Fruit fly (Drosophila melanogaster) whole organism, embryonic: Measurements from ENCODE around the gene CG3625.
A peak's percentile ranks its signal among the peaks of the same experiment; 100 is the strongest.

Experiments
- Atf-2 ChIP-seq: fragments of 200-800 bp; sonication (Bioruptor generic); optimal IDR thresholded peaks from 2 replicates; lab custom pipeline; 2016; ENCODE audit warnings: missing biosample characterization, missing genetic modification characterization
- C15 ChIP-seq: fragments of 200-800 bp; sonication (Bioruptor generic); IDR thresholded peaks from 3 replicates; pipeline ENCODE4 v1.3.6; 2022; ENCODE audit warnings: missing biosample characterization, missing genetic modification characterization
- CG10543 ChIP-seq: fragments of 200-800 bp; sonication (Bioruptor generic); optimal IDR thresholded peaks from 3 replicates; lab custom pipeline; 2017; ENCODE audit warnings: missing biosample characterization, mild to moderate bottlenecking, missing genetic modification characterization, moderate library complexity
- CG11456 ChIP-seq: fragments of 200-800 bp; sonication (Bioruptor generic); IDR thresholded peaks from 3 replicates; pipeline ENCODE4 v1.3.6; 2022; ENCODE audit warnings: missing biosample characterization, missing genetic modification characterization
- CG12219 ChIP-seq: fragments of 200-800 bp; sonication (Bioruptor generic); optimal IDR thresholded peaks from 3 replicates; lab custom pipeline; 2018; ENCODE audit warnings: missing biosample characterization, mild to moderate bottlenecking, missing genetic modification characterization
- CG12391 ChIP-seq: fragments of 200-800 bp; sonication (Bioruptor generic); optimal IDR thresholded peaks from 3 replicates; lab custom pipeline; 2018; ENCODE audit warnings: missing biosample characterization, mild to moderate bottlenecking, missing genetic modification characterization, moderate library complexity
- CG13296 ChIP-seq: fragments of 200-800 bp; sonication (Bioruptor generic); optimal IDR thresholded peaks from 3 replicates; lab custom pipeline; 2018; ENCODE audit warnings: missing biosample characterization, mild to moderate bottlenecking, missing genetic modification characterization
- CG1602 ChIP-seq: fragments of 200-800 bp; sonication (Bioruptor generic); optimal IDR thresholded peaks from 3 replicates; lab custom pipeline; 2016; ENCODE audit warnings: missing biosample characterization, missing genetic modification characterization
- CG2678 ChIP-seq: fragments of 200-800 bp; sonication (Bioruptor generic); optimal IDR thresholded peaks from 3 replicates; lab custom pipeline; 2019; ENCODE audit warnings: missing biosample characterization, mild to moderate bottlenecking, missing genetic modification characterization, moderate library complexity
- CG30431 ChIP-seq: fragments of 200-800 bp; sonication (Bioruptor generic); optimal IDR thresholded peaks from 2 replicates; lab custom pipeline; 2017; ENCODE audit warnings: missing biosample characterization, missing genetic modification characterization
- CG31441 ChIP-seq: fragments of 200-800 bp; sonication (Bioruptor generic); IDR thresholded peaks from 2 replicates; pipeline ENCODE4 v1.3.6; 2022; ENCODE audit warnings: missing biosample characterization, missing genetic modification characterization
- CG43689 ChIP-seq: fragments of 200-800 bp; sonication (Bioruptor generic); IDR thresholded peaks from 2 replicates; pipeline ENCODE4 v1.3.6; 2022; ENCODE audit warnings: missing biosample characterization, missing genetic modification characterization
- CG6813 ChIP-seq: fragments of 200-800 bp; sonication (Bioruptor generic); optimal IDR thresholded peaks from 2 replicates; lab custom pipeline; 2017; ENCODE audit warnings: missing biosample characterization, missing genetic modification characterization, mild to moderate bottlenecking, moderate library complexity, missing genetic modification reagents
- CG8281 ChIP-seq: fragments of 200-800 bp; sonication (Bioruptor generic); optimal IDR thresholded peaks from 2 replicates; lab custom pipeline; 2018; ENCODE audit warnings: missing biosample characterization, mild to moderate bottlenecking, missing genetic modification characterization, moderate library complexity
- CG8388 ChIP-seq: fragments of 200-800 bp; sonication (Bioruptor generic); optimal IDR thresholded peaks from 2 replicates; lab custom pipeline; 2019; ENCODE audit warnings: missing biosample characterization, mild to moderate bottlenecking, missing genetic modification characterization, moderate library complexity
- Doc3 ChIP-seq: fragments of 200-800 bp; sonication (Bioruptor generic); IDR thresholded peaks from 3 replicates; pipeline ENCODE4 v1.3.6; 2022; ENCODE audit warnings: missing biosample characterization, missing genetic modification characterization; ENCODE audit not compliant: partially characterized antibody
- Ets97D ChIP-seq: fragments of 200-800 bp; sonication (Bioruptor generic); optimal IDR thresholded peaks from 3 replicates; lab custom pipeline; 2016; ENCODE audit warnings: missing biosample characterization, missing genetic modification characterization
- Gsc ChIP-seq: fragments of 200-800 bp; sonication (Bioruptor generic); IDR thresholded peaks from 2 replicates; pipeline ENCODE4 v1.3.6; 2022; ENCODE audit warnings: missing biosample characterization, missing genetic modification characterization
- H2.0 ChIP-seq: fragments of 200-800 bp; sonication (Bioruptor generic); IDR thresholded peaks from 2 replicates; pipeline ENCODE4 v1.3.6; 2022; ENCODE audit warnings: missing biosample characterization, missing genetic modification characterization
- Hr51 ChIP-seq, 2 experiments: fragments of 200-800 bp; sonication (Bioruptor generic); optimal IDR thresholded peaks; 2 replicates in 1 of 2; 3 replicates in 1 of 2; lab custom pipeline; 2016 to 2018; ENCODE audit warnings: missing biosample characterization in 2 of 2, missing genetic modification characterization in 2 of 2, mild to moderate bottlenecking in 1 of 2, moderate library complexity in 1 of 2
- Hr78 ChIP-seq, 2 experiments: fragments of 200-800 bp in 1 of 2; fragments of >200 bp in 1 of 2; sonication (Bioruptor generic) in 1 of 2; optimal IDR thresholded peaks; 2 replicates each; lab custom pipeline; 2017 to 2019; ENCODE audit warnings: missing biosample characterization in 2 of 2, missing genetic modification characterization in 2 of 2, mild to moderate bottlenecking in 1 of 2, moderate library complexity in 1 of 2
- Lpt ChIP-seq: fragments of >200 bp; optimal IDR thresholded peaks from 2 replicates; lab custom pipeline; 2018; ENCODE audit warnings: missing biosample characterization, missing genetic modification characterization
- Med ChIP-seq: fragments of 200-800 bp; sonication (Bioruptor generic); peaks from one replicate; lab custom pipeline; 2016; ENCODE audit warnings: missing biosample characterization, missing genetic modification characterization, mild to moderate bottlenecking, inconsistent platforms, moderate library complexity
- NC2β ChIP-seq: fragments of 200-800 bp; sonication (Bioruptor generic); optimal IDR thresholded peaks from 2 replicates; lab custom pipeline; 2016; ENCODE audit warnings: missing biosample characterization, missing genetic modification characterization
- NFAT ChIP-seq: fragments of 200-800 bp; sonication (Bioruptor generic); IDR thresholded peaks from 2 replicates; pipeline ENCODE4 v1.3.6; 2022; ENCODE audit warnings: missing biosample characterization, missing genetic modification characterization
- Pdp1 ChIP-seq, 2 experiments: fragments of 200-800 bp; sonication (Bioruptor generic); optimal IDR thresholded peaks; 3 replicates each; lab custom pipeline; 2016; ENCODE audit warnings: missing biosample characterization in 2 of 2, missing genetic modification characterization in 2 of 2, mild to moderate bottlenecking in 1 of 2, moderate library complexity in 1 of 2
- Six4 ChIP-seq: fragments of 200-800 bp; sonication (Bioruptor generic); optimal IDR thresholded peaks from 2 replicates; lab custom pipeline; 2016; ENCODE audit warnings: missing biosample characterization, missing genetic modification characterization
- Taf1 ChIP-seq: fragments of 200-800 bp; sonication (Bioruptor generic); IDR thresholded peaks from 2 replicates; pipeline ENCODE4 v1.3.6; 2022; ENCODE audit warnings: missing biosample characterization, missing genetic modification characterization
- ab ChIP-seq: fragments of 200-800 bp; sonication (Bioruptor generic); optimal IDR thresholded peaks from 2 replicates; lab custom pipeline; 2016; ENCODE audit warnings: missing biosample characterization, missing genetic modification characterization
- ac ChIP-seq: fragments of 200-800 bp; sonication (Bioruptor generic); optimal IDR thresholded peaks from 3 replicates; lab custom pipeline; 2017; ENCODE audit warnings: missing biosample characterization, mild to moderate bottlenecking, missing genetic modification characterization
- chinmo ChIP-seq: fragments of 200-800 bp; sonication (Bioruptor generic); IDR thresholded peaks from 4 replicates; pipeline ENCODE4 v1.3.6; 2022; ENCODE audit warnings: missing biosample characterization, missing genetic modification characterization; ENCODE audit not compliant: partially characterized antibody
- crc ChIP-seq: fragments of 200-800 bp; sonication (Bioruptor generic); optimal IDR thresholded peaks from 2 replicates; lab custom pipeline; 2016; ENCODE audit warnings: missing biosample characterization, missing genetic modification characterization
- cwo ChIP-seq: fragments of 200-800 bp; sonication (Bioruptor generic); optimal IDR thresholded peaks from 3 replicates; lab custom pipeline; 2017; ENCODE audit warnings: missing biosample characterization, missing genetic modification characterization, mild to moderate bottlenecking, moderate library complexity, missing genetic modification reagents
- dm ChIP-seq: fragments of 200-800 bp; sonication (Bioruptor generic); optimal IDR thresholded peaks from 3 replicates; lab custom pipeline; 2016; ENCODE audit warnings: missing biosample characterization, missing genetic modification characterization
- esg ChIP-seq: fragments of 200-800 bp; sonication (Bioruptor generic); conservative IDR thresholded peaks from 2 replicates; pipeline ENCODE4 v1.3.6; 2022; ENCODE audit warnings: missing biosample characterization, missing genetic modification characterization
- fd102C ChIP-seq: fragments of 200-800 bp; sonication (Bioruptor generic); optimal IDR thresholded peaks from 2 replicates; lab custom pipeline; 2018; ENCODE audit warnings: missing biosample characterization, mild to moderate bottlenecking, missing genetic modification characterization, moderate library complexity
- fd64A ChIP-seq: fragments of 200-800 bp; sonication (Bioruptor generic); optimal IDR thresholded peaks from 3 replicates; lab custom pipeline; 2018; ENCODE audit warnings: missing biosample characterization, mild to moderate bottlenecking, missing genetic modification characterization
- gce ChIP-seq: fragments of 200-800 bp; sonication (Bioruptor generic); IDR thresholded peaks from 3 replicates; pipeline ENCODE4 v1.3.6; 2022; ENCODE audit warnings: missing biosample characterization, missing genetic modification characterization
- gcm ChIP-seq: fragments of 200-800 bp; sonication (Bioruptor generic); optimal IDR thresholded peaks from 2 replicates; lab custom pipeline; 2019; ENCODE audit warnings: missing biosample characterization, mild to moderate bottlenecking, missing genetic modification characterization, moderate library complexity
- gfzf ChIP-seq: fragments of 200-800 bp; sonication (Bioruptor generic); optimal IDR thresholded peaks from 2 replicates; lab custom pipeline; 2016; ENCODE audit warnings: missing biosample characterization, mild to moderate bottlenecking, missing genetic modification characterization, moderate library complexity
- inv ChIP-seq: fragments of 200-800 bp; sonication (Bioruptor generic); IDR thresholded peaks from 2 replicates; pipeline ENCODE4 v1.3.6; 2022; ENCODE audit warnings: missing biosample characterization, missing genetic modification characterization; ENCODE audit not compliant: partially characterized antibody
- kni ChIP-seq: fragments of 200-800 bp; sonication (Bioruptor generic); optimal IDR thresholded peaks from 3 replicates; lab custom pipeline; 2017; ENCODE audit warnings: mild to moderate bottlenecking, missing biosample characterization, missing genetic modification reagents, missing genetic modification characterization
- luna ChIP-seq: fragments of 200-800 bp; sonication (Bioruptor generic); optimal IDR thresholded peaks from 2 replicates; lab custom pipeline; 2016; ENCODE audit warnings: missing biosample characterization, missing genetic modification characterization
- mam ChIP-seq: fragments of 200-800 bp; sonication (Bioruptor generic); optimal IDR thresholded peaks from 3 replicates; lab custom pipeline; 2016; ENCODE audit warnings: missing biosample characterization, missing genetic modification characterization
- nmo ChIP-seq: fragments of 200-800 bp; sonication (Bioruptor generic); optimal IDR thresholded peaks from 2 replicates; lab custom pipeline; 2018; ENCODE audit warnings: missing biosample characterization, mild to moderate bottlenecking, missing genetic modification characterization, moderate library complexity
- sima ChIP-seq: fragments of 200-800 bp; sonication (Bioruptor generic); optimal IDR thresholded peaks from 2 replicates; lab custom pipeline; 2016; ENCODE audit warnings: missing biosample characterization, missing genetic modification characterization
- slbo ChIP-seq: fragments of 200-800 bp; sonication (Bioruptor generic); IDR thresholded peaks from 2 replicates; pipeline ENCODE4 v1.3.6; 2022; ENCODE audit warnings: missing biosample characterization, missing genetic modification characterization
- trh ChIP-seq: fragments of 200-800 bp; sonication (Bioruptor generic); optimal IDR thresholded peaks from 2 replicates; lab custom pipeline; 2016; ENCODE audit warnings: missing biosample characterization, missing genetic modification characterization
- ttk ChIP-seq: fragments of 200-800 bp; sonication (Bioruptor generic); IDR thresholded peaks from 2 replicates; pipeline ENCODE4 v2.1.2; 2022; ENCODE audit warnings: missing biosample characterization, missing genetic modification characterization
- tup ChIP-seq: fragments of 200-800 bp; sonication (Bioruptor generic); optimal IDR thresholded peaks from 2 replicates; lab custom pipeline; 2016; ENCODE audit warnings: missing biosample characterization, mild to moderate bottlenecking, missing genetic modification characterization, moderate library complexity

CG3625 gene

DNA sequence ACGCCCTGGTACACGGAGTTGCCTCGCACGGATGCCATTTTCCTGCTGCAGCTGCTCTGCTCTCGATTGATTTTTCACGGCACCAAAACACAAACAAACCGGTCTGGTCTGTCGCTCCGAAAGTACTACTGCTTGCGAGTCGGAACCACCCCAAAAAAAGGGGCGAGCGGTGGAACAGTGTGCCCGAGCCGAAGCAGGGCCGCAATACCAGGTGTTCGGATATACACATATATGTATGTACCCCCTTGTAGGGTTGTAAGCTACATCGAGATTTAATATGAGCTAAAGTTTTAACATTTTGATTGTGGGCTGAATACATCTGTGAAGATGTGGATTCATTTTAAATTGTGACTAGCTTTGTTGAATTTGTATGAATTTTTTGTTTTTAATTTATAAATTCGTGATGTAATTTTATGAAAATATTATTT is 6.0 kb downstream of the CG3625 start (continued):
- TF ChIP-seq slbo = peak; percentile 61
- TF ChIP-seq Atf-2 = peak; percentile 8
- TF ChIP-seq Hr78 (GFP tag; optimal IDR thresholded peaks at IDR 0.05; lab: Kevin White, UChicago) = no peak
- peak; percentile 31 for TF ChIP-seq CG8388 (GFP tag; lab: Kevin White, UChicago)
- TF ChIP-seq sima (GFP tag; lab: Kevin White, UChicago) = no peak
- TF ChIP-seq Pdp1 (GFP tag; optimal IDR thresholded peaks at IDR 0.05; lab: Kevin White, UChicago) = peak; percentile 23 to 26
- TF ChIP-seq ttk (GFP tag; lab: Robert Waterston, UW) = peak; percentile 79
- TF ChIP-seq nmo (GFP tag; lab: Kevin White, UChicago) = peak; percentile 46
- peak; percentile 56 for TF ChIP-seq gcm (GFP tag; lab: Kevin White, UChicago)
- no peak for TF ChIP-seq crc (GFP tag; lab: Kevin White, UChicago)
- no peak for TF ChIP-seq Taf1 (GFP tag; lab: Robert Waterston, UW)
- no peak for TF ChIP-seq fd102C (GFP tag; lab: Kevin White, UChicago)
- TF ChIP-seq ab (GFP tag; lab: Kevin White, UChicago) = peak; percentile 9
- TF ChIP-seq cwo (GFP tag; lab: Kevin White, UChicago) = peak; percentile 52
- TF ChIP-seq Lpt = no peak
- no peak for TF ChIP-seq esg (GFP tag; lab: Robert Waterston, UW)
- TF ChIP-seq tup (GFP tag; lab: Kevin White, UChicago) = no peak
- TF ChIP-seq CG31441 (GFP tag; lab: Robert Waterston, UW) = no peak; the same call in 1 of the 2 replicates
- TF ChIP-seq CG13296 (GFP tag; lab: Kevin White, UChicago) = peak; percentile 54
- TF ChIP-seq kni (GFP tag; lab: Kevin White, UChicago) = no peak
- TF ChIP-seq Gsc (GFP tag; lab: Robert Waterston, UW) = no peak
- peak; percentile 85 for TF ChIP-seq gfzf
- no peak for TF ChIP-seq gce (GFP tag; lab: Robert Waterston, UW)
- TF ChIP-seq CG43689 (GFP tag; lab: Robert Waterston, UW) = no peak
- TF ChIP-seq CG1602 (GFP tag; lab: Kevin White, UChicago) = no peak
- TF ChIP-seq CG2678 = peak; percentile 69
- peak; percentile 16 for TF ChIP-seq NC2β
- peak; percentile 42 for TF ChIP-seq mam
- peak; percentile 94 for TF ChIP-seq Med (GFP tag; lab: Kevin White, UChicago)
- peak; percentile 65 for TF ChIP-seq CG12391 (tag; lab: Kevin White, UChicago)
- TF ChIP-seq trh (GFP tag; lab: Kevin White, UChicago) = no peak
- peak; percentile 70 for TF ChIP-seq CG12219 (GFP tag; lab: Kevin White, UChicago)
- TF ChIP-seq CG30431 (GFP tag; lab: Kevin White, UChicago) = no peak
- TF ChIP-seq C15 = no peak
- TF ChIP-seq CG11456 (GFP tag; lab: Robert Waterston, UW) = 0 out of 3 replicates have a peak, but pooled peaks have one; percentile 68
- TF ChIP-seq Doc3 = no peak
- peak; percentile 76 for TF ChIP-seq Ets97D (GFP tag; lab: Kevin White, UChicago)
- TF ChIP-seq Hr51 (GFP tag; optimal IDR thresholded peaks at IDR 0.05; lab: Kevin White, UChicago) = peak; percentile 47 to 56
- TF ChIP-seq Six4 (GFP tag; lab: Kevin White, UChicago) = peak; percentile 28
- no peak for TF ChIP-seq inv (GFP tag; lab: Robert Waterston, UW)
- peak; percentile 65 for TF ChIP-seq CG6813 (GFP tag; lab: Kevin White, UChicago)
- TF ChIP-seq dm (GFP tag; lab: Kevin White, UChicago) = peak; percentile 8
- TF ChIP-seq ac = peak; percentile 19
- TF ChIP-seq luna (GFP tag; lab: Kevin White, UChicago) = peak; percentile 20
- peak; percentile 35 for TF ChIP-seq CG10543 (GFP tag; lab: Kevin White, UChicago)
- TF ChIP-seq NFAT (GFP tag; lab: Robert Waterston, UW) = peak; percentile 50; the same call in 1 of the 2 replicates
- TF ChIP-seq chinmo = peak; percentile 5; the same call in 1 of the 4 replicates
- TF ChIP-seq fd64A = peak; percentile 16
- no peak for TF ChIP-seq CG8281 (tag; lab: Kevin White, UChicago)
- TF ChIP-seq H2.0 (GFP tag; lab: Robert Waterston, UW) = peak; percentile 36; the same call in 1 of the 2 replicates
